Worm (Caenorhabditis elegans) whole organism, L4 larva: ENCODE measurements around the gene prcc-1.

Source experiments
- F10B5.3 ChIP-seq: sonication (generic microtip); optimal IDR thresholded peaks from 2 replicates; lab custom pipeline; 2016; ENCODE audit warnings: mild to moderate bottlenecking, missing genetic modification characterization, missing compliant biosample characterization
- F26F4.8 ChIP-seq: fragments of 200-800 bp; sonication (Bioruptor generic); conservative IDR thresholded peaks from 2 replicates; pipeline ENCODE4 v1.3.6; 2022; ENCODE audit warnings: missing genetic modification characterization, missing compliant biosample characterization
- T20F7.1 ChIP-seq: fragments of 200-800 bp; sonication (Bioruptor generic); optimal IDR thresholded peaks from 2 replicates; lab custom pipeline; 2018; ENCODE audit warnings: mild to moderate bottlenecking, missing genetic modification characterization, missing compliant biosample characterization
- T26A8.4 ChIP-seq: fragments of 200-800 bp; sonication (Bioruptor generic); IDR thresholded peaks from 2 replicates; pipeline ENCODE4 v1.3.6; 2022; ENCODE audit warnings: missing genetic modification characterization, missing compliant biosample characterization
- Y5F2A.4 ChIP-seq: fragments of 200-800 bp; sonication (Bioruptor generic); optimal IDR thresholded peaks from 2 replicates; lab custom pipeline; 2018; ENCODE audit warnings: mild to moderate bottlenecking, missing genetic modification characterization, missing compliant biosample characterization
- ZK337.2 ChIP-seq: fragments of 200-800 bp; sonication (Bioruptor generic); IDR thresholded peaks from 2 replicates; pipeline ENCODE4 v1.3.6; 2022; ENCODE audit warnings: missing genetic modification reagents, missing genetic modification characterization, missing compliant biosample characterization
- ZK546.5 ChIP-seq, 2 experiments: sonication (generic microtip); optimal IDR thresholded peaks; 2 replicates each; lab custom pipeline; 2017; ENCODE audit warnings: missing biosample characterization in 2 of 2, missing genetic modification characterization in 2 of 2
- aha-1 ChIP-seq: fragments of 150-350 bp; peaks from one replicate; lab custom pipeline; 2014; ENCODE audit warnings: missing biosample characterization, missing genetic modification characterization
- aly-2 ChIP-seq: sonication (generic microtip); optimal IDR thresholded peaks from 2 replicates; lab custom pipeline; 2018; ENCODE audit warnings: missing biosample characterization, missing genetic modification characterization
- attf-4 ChIP-seq: sonication (generic microtip); optimal IDR thresholded peaks from 3 replicates; lab custom pipeline; 2017; ENCODE audit warnings: missing biosample characterization, missing genetic modification characterization
- ceh-20 ChIP-seq: fragments of 200-800 bp; sonication (Bioruptor generic); IDR thresholded peaks from 2 replicates; pipeline ENCODE4 v1.3.6; 2022; ENCODE audit warnings: missing genetic modification reagents, missing genetic modification characterization, missing compliant biosample characterization
- ceh-32 ChIP-seq: sonication (generic microtip); optimal IDR thresholded peaks from 2 replicates; lab custom pipeline; 2016; ENCODE audit warnings: mild to moderate bottlenecking, missing genetic modification characterization, missing compliant biosample characterization; ENCODE audit not compliant: poor library complexity
- ceh-82 ChIP-seq: sonication (generic microtip); optimal IDR thresholded peaks from 2 replicates; lab custom pipeline; 2017; ENCODE audit warnings: missing biosample characterization, missing genetic modification characterization
- daf-12 ChIP-seq: fragments of 150-350 bp; optimal IDR thresholded peaks from 2 replicates; lab custom pipeline; 2014; ENCODE audit warnings: missing biosample characterization, missing genetic modification reagents, missing genetic modification characterization
- daf-19 ChIP-seq: fragments of 200-800 bp; sonication (Bioruptor generic); conservative IDR thresholded peaks from 2 replicates; pipeline ENCODE4 v1.3.6; 2022; ENCODE audit warnings: missing genetic modification characterization, missing compliant biosample characterization
- daf-8 ChIP-seq: fragments of 200-800 bp; sonication (Bioruptor generic); IDR thresholded peaks from 2 replicates; pipeline ENCODE4 v1.3.6; 2022; ENCODE audit warnings: missing genetic modification characterization, missing compliant biosample characterization
- duxl-1 ChIP-seq: sonication (generic microtip); optimal IDR thresholded peaks from 2 replicates; lab custom pipeline; 2016; ENCODE audit warnings: mild to moderate bottlenecking, missing genetic modification characterization, moderate library complexity, missing compliant biosample characterization; ENCODE audit not compliant: poor library complexity
- hif-1 ChIP-seq, 2 experiments: sonication (generic microtip); optimal IDR thresholded peaks; 2 replicates each; lab custom pipeline; 2016 to 2017; ENCODE audit warnings: missing compliant biosample characterization in 2 of 2, missing genetic modification characterization in 2 of 2, missing genetic modification reagents in 2 of 2, missing genotype in 2 of 2, mild to moderate bottlenecking in 1 of 2
- hlh-11 ChIP-seq: fragments of 200-800 bp; sonication (Bioruptor generic); optimal IDR thresholded peaks from 2 replicates; lab custom pipeline; 2018; ENCODE audit warnings: mild to moderate bottlenecking, missing genetic modification characterization, missing compliant biosample characterization
- hlh-30 ChIP-seq: sonication (generic microtip); optimal IDR thresholded peaks from 2 replicates; lab custom pipeline; 2017; ENCODE audit warnings: antibody characterized with exemption, mild to moderate bottlenecking, missing genetic modification characterization, missing compliant biosample characterization; ENCODE audit not compliant: insufficient read depth
- jun-1 ChIP-seq: fragments of 150-350 bp; optimal IDR thresholded peaks from 2 replicates; lab custom pipeline; 2014; ENCODE audit warnings: missing biosample characterization, missing genetic modification reagents, missing genetic modification characterization
- lim-7 ChIP-seq: fragments of 200-800 bp; sonication (Bioruptor generic); IDR thresholded peaks from 2 replicates; pipeline ENCODE4 v1.3.6; 2022; ENCODE audit warnings: missing genetic modification characterization, missing compliant biosample characterization
- lin-13 ChIP-seq: fragments of 150-350 bp; optimal IDR thresholded peaks from 2 replicates; lab custom pipeline; 2014; ENCODE audit warnings: missing biosample characterization, missing genetic modification reagents, missing genetic modification characterization
- lin-29 ChIP-seq: fragments of 200-800 bp; sonication (Bioruptor generic); IDR thresholded peaks from 2 replicates; pipeline ENCODE4 v1.3.6; 2022; ENCODE audit warnings: missing genetic modification reagents, missing genetic modification characterization, missing compliant biosample characterization
- lin-39 ChIP-seq: fragments of 150-350 bp; optimal IDR thresholded peaks from 2 replicates; lab custom pipeline; 2014; ENCODE audit warnings: missing biosample characterization, missing genetic modification reagents, missing genetic modification characterization
- mdl-1 ChIP-seq, 2 experiments: fragments of 150-350 bp in 1 of 2; sonication (generic microtip) in 1 of 2; optimal IDR thresholded peaks; 2 replicates each; lab custom pipeline; 2014 to 2017; ENCODE audit warnings: missing biosample characterization in 2 of 2, missing genetic modification characterization in 2 of 2
- mdt-29 ChIP-seq: fragments of 200-800 bp; sonication (Bioruptor generic); IDR thresholded peaks from 2 replicates; pipeline ENCODE4 v1.3.6; 2022; ENCODE audit warnings: missing genetic modification reagents, missing genetic modification characterization, missing compliant biosample characterization
- mep-1 ChIP-seq: fragments of 150-350 bp; sonication (generic microtip); optimal IDR thresholded peaks from 3 replicates; lab custom pipeline; 2014; ENCODE audit warnings: missing biosample characterization, missing genetic modification characterization
- mxl-2 ChIP-seq: fragments of 200-800 bp; sonication (Bioruptor generic); conservative IDR thresholded peaks from 2 replicates; pipeline ENCODE4 v1.3.6; 2022; ENCODE audit warnings: missing genetic modification reagents, missing genetic modification characterization, missing compliant biosample characterization
- nhr-10 ChIP-seq: fragments of 150-350 bp; optimal IDR thresholded peaks from 2 replicates; lab custom pipeline; 2014; ENCODE audit warnings: missing biosample characterization, missing genetic modification characterization
- nhr-102 ChIP-seq: sonication (generic microtip); optimal IDR thresholded peaks from 2 replicates; lab custom pipeline; 2016; ENCODE audit warnings: mild to moderate bottlenecking, missing genetic modification characterization, moderate library complexity, missing compliant biosample characterization
- nhr-111 ChIP-seq: fragments of 200-800 bp; sonication (Bioruptor generic); optimal IDR thresholded peaks from 2 replicates; lab custom pipeline; 2018; ENCODE audit warnings: mild to moderate bottlenecking, missing genetic modification characterization, missing compliant biosample characterization
- nhr-25 ChIP-seq: sonication (generic microtip); optimal IDR thresholded peaks from 2 replicates; lab custom pipeline; 2017; ENCODE audit warnings: missing genetic modification characterization, mild to moderate bottlenecking, missing compliant biosample characterization, antibody characterized with exemption, moderate library complexity, borderline replicate concordance; ENCODE audit not compliant: insufficient read depth
- nhr-28 ChIP-seq: fragments of 150-350 bp; optimal IDR thresholded peaks from 2 replicates; lab custom pipeline; 2014; ENCODE audit warnings: missing biosample characterization, missing genetic modification characterization
- nhr-41 ChIP-seq: fragments of 200-800 bp; sonication (Bioruptor generic); IDR thresholded peaks from 2 replicates; pipeline ENCODE4 v1.3.6; 2022; ENCODE audit warnings: missing genetic modification reagents, missing genetic modification characterization, missing compliant biosample characterization
- nhr-77 ChIP-seq: fragments of 150-350 bp; optimal IDR thresholded peaks from 2 replicates; lab custom pipeline; 2014; ENCODE audit warnings: missing biosample characterization, missing genetic modification characterization
- rbr-2 ChIP-seq: sonication (generic microtip); optimal IDR thresholded peaks from 2 replicates; lab custom pipeline; 2016; ENCODE audit warnings: missing genotype, missing genetic modification characterization, missing compliant biosample characterization
- snpc-1.2 ChIP-seq: fragments of 200-800 bp; sonication (Bioruptor generic); IDR thresholded peaks from 2 replicates; pipeline ENCODE4 v1.3.6; 2022; ENCODE audit warnings: missing genetic modification reagents, missing genetic modification characterization, missing compliant biosample characterization
- snpc-4 ChIP-seq: fragments of 150-350 bp; optimal IDR thresholded peaks from 2 replicates; lab custom pipeline; 2014; ENCODE audit warnings: missing biosample characterization, missing genetic modification characterization
- unc-39 ChIP-seq: sonication (generic microtip); optimal IDR thresholded peaks from 2 replicates; lab custom pipeline; 2017; ENCODE audit warnings: missing biosample characterization, missing genetic modification characterization
- vab-7 ChIP-seq: fragments of 200-800 bp; sonication (Bioruptor generic); IDR thresholded peaks from 2 replicates; pipeline ENCODE4 v1.3.6; 2022; ENCODE audit warnings: missing genetic modification reagents, missing genetic modification characterization, missing compliant biosample characterization
- ztf-7 ChIP-seq: fragments of 150-350 bp; optimal IDR thresholded peaks from 2 replicates; lab custom pipeline; 2014; ENCODE audit warnings: missing biosample characterization, missing genetic modification characterization

Gene prcc-1

DNA sequence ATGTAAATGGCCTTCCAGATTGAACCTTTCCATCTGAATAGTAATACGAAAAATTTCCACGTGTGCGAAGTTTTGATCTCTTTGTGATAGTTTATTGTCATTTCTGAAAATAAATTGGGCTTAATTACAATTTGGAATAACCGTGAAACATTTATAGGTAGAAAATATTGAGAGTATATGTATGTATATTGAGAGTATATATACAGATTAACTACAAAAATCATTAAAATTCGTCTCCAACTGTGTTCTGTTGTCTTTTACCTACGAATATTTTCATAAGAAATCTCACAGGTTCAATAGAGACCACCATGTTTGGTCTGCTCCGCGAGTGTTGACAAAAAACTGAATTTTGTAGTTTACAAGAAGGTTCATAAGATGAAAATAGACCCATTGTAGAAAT, 19.4 kb upstream of the prcc-1 start, which contains the start of gene best-2:
TSS of gene best-2 (minus strand) at position 101 of the 400 bp plus-strand sequence.
- TF ChIP-seq ZK546.5 (tag; optimal IDR thresholded peaks at IDR 0.05; lab: Kevin White, UChicago) (no peak), daf-19 (GFP tag; lab: Robert Waterston, UW) (no peak), lin-29 (GFP tag; lab: Robert Waterston, UW) (no peak), F10B5.3 (no peak), nhr-111 (GFP tag; lab: Kevin White, UChicago) (no peak), nhr-77 (tag; lab: Kevin White, UChicago) (no peak), F26F4.8 (no peak), ceh-32 (tag; lab: Kevin White, UChicago) (no peak)

DNA sequence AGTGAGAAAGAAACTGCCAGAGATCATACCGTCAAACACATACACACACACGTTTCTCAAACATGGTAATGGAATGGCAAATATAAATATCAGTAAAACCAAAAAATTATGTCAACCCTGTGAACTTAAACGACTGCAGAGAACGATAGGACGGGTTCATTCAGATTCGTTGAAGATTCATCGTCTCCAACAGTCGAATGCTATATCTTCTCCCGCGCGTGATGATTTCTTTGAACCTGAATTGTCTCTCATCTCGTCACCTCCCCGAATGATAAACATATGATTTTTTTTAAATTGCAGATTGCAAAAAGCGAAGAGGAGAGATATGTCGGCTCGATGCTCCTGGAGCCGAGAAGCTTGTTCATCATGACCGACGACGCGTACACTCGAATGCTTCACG, 17.3 kb upstream of the prcc-1 start:
- TF ChIP-seq lin-39 (tag; lab: Kevin White, UChicago) (no peak), ztf-7 (no peak), ZK337.2 (GFP tag; lab: Robert Waterston, UW) (no peak), unc-39 (tag; lab: Kevin White, UChicago) (no peak), ceh-20 (GFP tag; lab: Robert Waterston, UW) (no peak), hif-1 (tag; optimal IDR thresholded peaks at IDR 0.05; lab: Kevin White, UChicago) (no peak), nhr-41 (GFP tag; lab: Robert Waterston, UW) (no peak), vab-7 (GFP tag; lab: Robert Waterston, UW) (no peak), nhr-102 (tag; lab: Kevin White, UChicago) (no peak), lin-13 (GFP tag; lab: Kevin White, UChicago) (no peak), mdt-29 (GFP tag; lab: Robert Waterston, UW) (no peak), T26A8.4 (GFP tag; lab: Robert Waterston, UW) (no peak), ceh-82 (tag; lab: Kevin White, UChicago) (no peak), mdl-1 (tag; optimal IDR thresholded peaks at IDR 0.05; lab: Kevin White, UChicago) (peak in 1 of 2 experiments; percentile 30), daf-8 (GFP tag; lab: Robert Waterston, UW) (no peak), rbr-2 (no peak), hlh-30 (tag; lab: Kevin White, UChicago) (peak; percentile 9), F10B5.3 (no peak), snpc-4 (no peak), daf-19 (GFP tag; lab: Robert Waterston, UW) (no peak), nhr-25 (tag; lab: Kevin White, UChicago) (no peak), aly-2 (tag; lab: Kevin White, UChicago) (no peak), snpc-1.2 (GFP tag; lab: Robert Waterston, UW) (no peak), jun-1 (tag; lab: Kevin White, UChicago) (no peak), mep-1 (tag; lab: Kevin White, UChicago) (no peak), hlh-11 (tag; lab: Kevin White, UChicago) (peak; percentile 9), aha-1 (no peak), nhr-10 (tag; lab: Kevin White, UChicago) (no peak), mxl-2 (no peak), duxl-1 (tag; lab: Kevin White, UChicago) (no peak), nhr-28 (peak; percentile 56), daf-12 (tag; lab: Kevin White, UChicago) (no peak), attf-4 (tag; lab: Kevin White, UChicago) (no peak), T20F7.1 (GFP tag; lab: Kevin White, UChicago) (no peak), Y5F2A.4 (GFP tag; lab: Kevin White, UChicago) (no peak), lim-7 (no peak)
